Worm (Caenorhabditis elegans): ENCODE measurements around the gene hut-1.

Gene hut-1

DNA sequence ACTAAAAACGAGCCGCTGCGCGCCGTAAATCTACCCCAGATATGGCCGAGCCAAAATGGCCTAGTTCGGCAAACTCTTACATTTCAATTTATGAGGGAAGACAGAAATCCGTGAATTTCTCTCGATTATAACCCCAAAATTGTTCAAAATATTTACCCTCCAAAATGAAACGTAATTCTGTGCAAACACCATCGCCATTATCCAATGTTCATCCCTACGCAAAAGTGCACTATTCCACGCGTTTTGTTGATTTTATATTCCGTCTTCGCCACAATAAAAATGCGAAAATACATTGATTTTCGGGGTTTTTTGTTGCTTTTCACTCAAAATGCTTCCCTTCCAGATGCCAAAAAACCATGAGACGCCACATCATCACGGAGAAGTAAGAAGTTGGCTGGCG lies at the start of gene hut-1:
Gene hut-1, plus strand, starts transcription at position 344 of the 400 bp plus-strand sequence.
- TF ChIP-seq unc-62 (GFP tag; optimal IDR thresholded peaks at IDR 0.05) = no peak

DNA sequence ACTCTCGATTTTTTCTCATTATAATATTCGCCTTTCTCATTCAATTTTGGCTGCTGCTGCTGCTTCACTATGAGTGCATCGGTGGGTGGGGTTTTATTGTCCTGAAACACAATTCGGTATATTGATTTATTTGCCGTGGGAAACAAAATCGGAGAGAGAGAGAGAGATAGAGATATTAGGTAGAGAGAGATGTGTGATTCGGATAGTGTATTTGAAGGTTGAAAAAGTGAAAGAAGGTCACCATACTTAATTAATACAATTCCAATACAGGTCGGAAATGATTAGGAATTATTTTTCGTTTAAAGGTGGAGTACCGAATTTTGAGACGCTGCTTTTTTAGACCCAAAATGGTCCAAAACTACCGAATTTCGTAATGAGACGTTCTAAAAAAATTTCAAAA lies 49.2 kb upstream of the hut-1 start, which contains the start of gene tpst-1:
Gene tpst-1, minus strand, starts transcription at position 101 of the 400 bp plus-strand sequence.
- TF ChIP-seq unc-62 (GFP tag; optimal IDR thresholded peaks at IDR 0.05) = no peak

DNA sequence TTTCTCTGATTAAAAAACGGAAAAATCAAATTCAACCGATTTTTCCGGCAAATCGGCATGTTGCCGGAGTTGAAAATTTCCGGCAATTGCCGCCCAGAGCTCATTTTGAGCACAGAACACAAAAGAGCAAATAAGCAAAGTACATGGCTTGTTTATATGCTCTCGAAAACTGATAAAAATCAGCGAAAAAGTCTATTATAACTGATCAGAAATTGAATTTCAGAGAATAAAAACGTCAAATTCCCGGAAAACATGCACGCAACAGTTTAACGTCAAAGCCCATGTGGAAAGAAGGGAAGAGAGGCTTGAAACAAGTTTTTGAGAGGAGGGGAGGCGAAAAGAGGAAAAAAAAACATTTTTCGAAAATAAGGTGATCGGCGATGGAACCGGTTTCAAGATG lies 42.5 kb upstream of the hut-1 start:
- TF ChIP-seq unc-62 (GFP tag; optimal IDR thresholded peaks at IDR 0.05) = no peak

DNA sequence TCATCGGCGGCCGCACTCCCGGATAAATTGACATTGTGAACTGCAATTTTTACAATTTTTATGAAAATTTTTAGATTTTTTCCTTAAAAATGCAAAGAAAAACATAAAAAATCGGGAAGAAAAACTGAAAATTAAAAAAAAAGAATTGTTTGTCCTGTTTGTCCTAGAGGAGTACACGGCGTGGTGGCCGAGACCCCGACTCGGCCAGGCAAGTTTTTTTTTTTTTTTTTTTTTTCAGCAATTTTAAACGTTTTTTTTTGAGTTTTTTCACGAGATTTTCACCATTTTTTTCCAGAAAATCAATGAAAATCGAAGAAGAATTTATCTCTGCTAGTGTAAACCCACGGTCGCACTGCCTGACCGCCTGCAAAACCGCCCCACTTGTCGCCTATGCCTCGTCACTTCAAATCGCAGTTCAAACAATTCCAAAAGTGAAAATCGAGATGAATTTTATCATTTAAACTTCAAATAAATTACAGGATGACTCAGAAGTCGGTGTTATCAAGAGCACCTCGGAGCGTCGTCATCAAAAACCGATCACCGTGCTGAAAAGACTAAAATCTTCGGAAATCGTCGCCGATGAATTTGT lies 37.9 kb upstream of the hut-1 start, which contains the start of the genes taf-7.2 and elpc-2:
Gene taf-7.2, minus strand, starts transcription at position 42 of the 589 bp plus-strand sequence.
Gene elpc-2, plus strand, starts transcription at position 296 of the 589 bp plus-strand sequence.
- no peak for TF ChIP-seq unc-62 (GFP tag; optimal IDR thresholded peaks at IDR 0.05)

DNA sequence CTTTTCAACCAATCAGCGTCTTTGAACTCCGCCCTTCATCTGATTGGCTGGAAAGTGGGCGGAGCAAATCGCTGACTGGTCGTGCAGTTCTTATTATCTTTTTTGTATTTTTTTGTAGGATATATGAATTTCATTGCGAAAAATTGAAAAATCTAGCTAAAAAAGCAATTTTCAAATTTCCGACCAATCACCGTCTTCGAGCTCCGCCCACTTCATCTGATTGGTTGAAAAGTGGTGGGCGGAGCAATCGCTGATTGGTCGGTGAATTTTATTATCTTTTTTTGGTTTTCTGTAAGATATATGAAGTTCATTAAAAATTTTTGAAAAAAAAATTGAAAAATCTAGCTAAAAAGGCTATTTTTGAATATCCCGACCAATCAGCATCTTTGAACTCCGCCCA lies 31.1 kb upstream of the hut-1 start:
- TF ChIP-seq unc-62 (GFP tag; optimal IDR thresholded peaks at IDR 0.05) = no peak

DNA sequence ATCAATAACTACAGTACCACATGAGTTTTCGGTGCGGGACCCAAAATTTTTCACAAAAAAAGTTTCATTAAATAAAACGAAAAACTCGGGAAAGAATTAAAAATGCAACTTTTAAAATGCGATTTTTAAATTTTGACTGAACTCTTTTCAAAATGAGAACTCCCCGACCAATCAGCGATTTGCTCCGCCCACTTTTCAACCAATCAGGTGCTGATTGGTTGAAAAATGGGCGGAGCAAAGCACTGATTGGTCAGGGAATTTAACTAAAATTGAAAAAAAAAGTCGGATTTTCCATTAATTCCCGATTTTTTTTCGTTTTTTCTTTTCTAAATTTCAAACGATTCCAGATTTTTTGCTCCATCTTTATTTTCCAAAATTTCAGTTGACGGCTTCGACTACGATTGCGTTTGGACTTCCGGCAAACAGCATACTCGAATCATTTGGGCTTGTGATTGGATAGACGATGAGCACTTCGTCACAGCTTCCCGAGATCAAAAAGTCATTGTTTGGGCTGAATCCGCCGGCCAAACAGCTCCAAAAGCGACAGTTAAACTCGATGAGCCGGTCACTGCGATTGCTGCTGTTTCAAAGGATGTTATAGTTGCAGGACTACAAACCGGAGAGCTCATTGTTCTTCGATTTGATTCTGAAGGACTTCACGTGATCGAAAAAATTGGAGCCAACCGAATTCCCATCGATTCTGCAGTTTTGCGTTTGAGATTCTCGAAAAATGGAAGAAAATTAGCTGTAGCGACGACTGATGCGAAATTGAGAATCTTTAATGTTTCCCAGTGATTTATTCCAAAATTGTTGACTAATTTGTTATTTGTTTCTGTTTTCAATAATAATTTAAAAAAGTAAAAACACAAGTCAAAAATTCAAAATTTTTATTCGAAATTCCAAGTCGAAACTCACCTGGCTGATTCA lies 25.7 kb upstream of the hut-1 start:
- no peak for TF ChIP-seq unc-62 (GFP tag; optimal IDR thresholded peaks at IDR 0.05)

- no peak for TF ChIP-seq unc-62 (GFP tag; optimal IDR thresholded peaks at IDR 0.05)
Measured at ce11 chrIII:12686457-12687250, 24.7 kb upstream of the hut-1 start.

DNA sequence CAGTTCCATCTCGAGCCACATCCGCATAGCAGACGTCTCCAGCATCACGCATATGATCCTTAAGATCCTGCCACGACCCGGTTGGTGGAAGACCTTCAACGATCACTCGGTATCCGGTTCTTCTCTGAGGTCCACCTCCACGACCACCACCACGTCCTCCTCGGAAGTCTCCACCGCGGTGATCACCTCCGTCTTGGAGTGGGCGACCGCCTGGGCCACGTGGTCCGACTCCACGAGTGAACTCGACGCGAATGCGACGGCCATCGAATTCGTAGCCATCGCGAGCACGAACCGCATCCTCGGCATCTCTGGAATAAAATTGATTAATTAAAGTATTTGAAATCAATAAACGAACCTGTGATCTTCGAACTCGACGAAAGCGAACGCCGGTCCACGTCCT lies 24.0 kb upstream of the hut-1 start:
- TF ChIP-seq unc-62 (GFP tag; optimal IDR thresholded peaks at IDR 0.05) = no peak

ce11 chrIII:12687872-12688375 lies 23.4 kb upstream of the hut-1 start, which contains the start of the genes rsp-3 and spin-4:
rsp-3 (minus strand) TSS chrIII:12687922.
spin-4 (plus strand) TSS chrIII:12688318.
- no peak for TF ChIP-seq unc-62 (GFP tag; optimal IDR thresholded peaks at IDR 0.05)

ce11 chrIII:12697591-12697990 lies 13.8 kb upstream of the hut-1 start:
- no peak for TF ChIP-seq unc-62 (GFP tag; optimal IDR thresholded peaks at IDR 0.05)

DNA sequence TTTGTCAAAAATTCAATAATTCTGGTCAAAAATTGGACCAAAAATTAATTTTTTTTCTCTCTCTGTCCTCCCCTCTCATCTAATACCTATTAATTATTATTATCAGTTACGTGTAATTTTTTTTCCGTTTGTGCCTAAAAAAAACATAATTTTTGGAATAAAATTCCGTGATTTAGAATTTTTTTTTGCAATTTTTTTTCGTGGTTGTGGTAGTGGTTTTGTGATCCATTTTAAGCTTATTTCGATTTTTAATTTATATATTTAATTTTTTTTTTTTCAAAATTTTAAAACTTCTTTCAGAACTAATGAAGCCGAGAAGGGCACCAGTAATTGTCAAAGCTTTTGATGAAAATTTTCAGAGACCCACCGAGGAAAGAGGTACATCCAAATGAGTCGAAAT lies 12.2 kb upstream of the hut-1 start, which contains the start of gene sas-1:
Gene sas-1, plus strand, starts transcription at position 301 of the 400 bp plus-strand sequence.
- TF ChIP-seq unc-62 (GFP tag; optimal IDR thresholded peaks at IDR 0.05) = no peak

ce11 chrIII:12702375-12702774 lies 9.0 kb upstream of the hut-1 start:
- TF ChIP-seq unc-62 (GFP tag; optimal IDR thresholded peaks at IDR 0.05) = no peak

- TF ChIP-seq unc-62 (GFP tag; optimal IDR thresholded peaks at IDR 0.05) = no peak
Measured at ce11 chrIII:12703237-12703636, 8.1 kb upstream of the hut-1 start.

DNA sequence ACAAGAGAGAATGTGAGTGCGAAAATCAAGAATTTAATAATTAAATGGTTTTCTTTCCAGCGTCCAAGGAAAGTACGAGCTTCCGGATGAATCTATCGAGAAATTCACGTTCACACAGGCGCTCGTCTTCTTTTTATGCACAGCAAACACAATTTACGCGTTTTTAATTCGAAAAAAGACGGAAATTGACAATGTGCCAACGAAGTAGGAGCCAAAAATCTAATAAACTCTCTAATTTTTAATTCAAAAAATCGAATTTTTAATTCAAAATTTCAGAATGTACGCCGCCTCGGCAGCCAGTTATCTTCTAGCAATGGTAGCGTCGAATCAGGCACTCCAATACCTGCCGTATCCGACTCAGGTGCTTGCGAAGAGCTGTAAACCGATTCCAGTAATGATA lies 322 bp downstream of the hut-1 start:
- no peak for TF ChIP-seq unc-62 (GFP tag; optimal IDR thresholded peaks at IDR 0.05)

DNA sequence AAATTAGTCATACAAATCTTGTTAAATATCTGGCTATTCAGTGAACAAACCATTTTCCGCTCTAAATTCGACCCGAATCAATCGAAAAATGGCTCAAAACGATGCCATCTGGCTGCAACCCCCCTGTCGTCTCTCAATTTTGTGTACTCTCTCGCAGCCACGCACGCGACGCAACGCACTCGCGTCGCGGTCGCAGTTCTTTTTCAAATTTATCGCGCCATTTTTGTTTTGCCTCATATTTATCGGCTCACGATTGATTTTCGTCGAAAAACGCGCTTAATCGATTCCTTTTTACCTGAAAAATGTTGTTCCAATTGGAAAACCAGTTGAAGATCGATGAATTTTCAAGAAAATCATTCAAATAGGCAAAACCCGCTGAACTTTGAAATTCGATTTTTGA lies 2.5 kb downstream of the hut-1 start:
- no peak for TF ChIP-seq unc-62 (GFP tag; optimal IDR thresholded peaks at IDR 0.05)

ce11 chrIII:12714266-12714665 lies 2.9 kb downstream of the hut-1 start, which contains the start of gene ssl-1:
ssl-1 (plus strand) TSS chrIII:12714566.
- no peak for TF ChIP-seq unc-62 (GFP tag; optimal IDR thresholded peaks at IDR 0.05)

Measured in whole organism, dauer.